Worm (Caenorhabditis elegans) whole organism, young adult: ENCODE results near the gene EEED8.14.

Experiments used
- D2030.7 ChIP-seq: fragments of 200-800 bp; sonication (Bioruptor generic); IDR thresholded peaks from 2 replicates; pipeline ENCODE4 v1.3.6; 2022; ENCODE audit warnings: missing genetic modification reagents, missing genetic modification characterization, missing compliant biosample characterization
- F10E7.11 ChIP-seq: sonication (generic microtip); optimal IDR thresholded peaks from 2 replicates; lab custom pipeline; 2017; ENCODE audit warnings: mild to moderate bottlenecking, missing genetic modification characterization, moderate library complexity, missing compliant biosample characterization
- F22D6.2 ChIP-seq: sonication (generic microtip); optimal IDR thresholded peaks from 2 replicates; lab custom pipeline; 2016; ENCODE audit warnings: mild to moderate bottlenecking, missing genetic modification characterization, missing compliant biosample characterization
- F23B12.7 ChIP-seq: sonication (generic microtip); optimal IDR thresholded peaks from 2 replicates; lab custom pipeline; 2017; ENCODE audit warnings: missing genetic modification characterization, mild to moderate bottlenecking, missing compliant biosample characterization, antibody characterized with exemption, moderate library complexity; ENCODE audit not compliant: insufficient read depth
- F33H1.4 ChIP-seq: fragments of 200-800 bp; sonication (Bioruptor generic); IDR thresholded peaks from 2 replicates; pipeline ENCODE4 v1.3.6; 2022; ENCODE audit warnings: missing genetic modification reagents, missing genetic modification characterization, missing compliant biosample characterization
- K11D2.4 ChIP-seq: fragments of 200-800 bp; sonication (Bioruptor generic); IDR thresholded peaks from 2 replicates; pipeline ENCODE4 v1.3.6; 2022; ENCODE audit warnings: missing genetic modification reagents, missing genetic modification characterization, missing compliant biosample characterization
- K12H6.12 ChIP-seq: fragments of 200-800 bp; sonication (Bioruptor generic); optimal IDR thresholded peaks from 2 replicates; lab custom pipeline; 2018; ENCODE audit warnings: mild to moderate bottlenecking, missing genetic modification characterization, missing compliant biosample characterization
- Y95B8A.8 ChIP-seq: fragments of 200-800 bp; sonication (Bioruptor generic); IDR thresholded peaks from 2 replicates; pipeline ENCODE4 v1.3.6; 2022; ENCODE audit warnings: missing genetic modification reagents, missing genetic modification characterization, missing compliant biosample characterization
- aptf-3 ChIP-seq: fragments of 200-800 bp; sonication (Bioruptor generic); IDR thresholded peaks from 2 replicates; pipeline ENCODE4 v1.3.6; 2022; ENCODE audit warnings: missing genetic modification characterization, missing compliant biosample characterization
- attf-3 ChIP-seq: fragments of 200-800 bp; sonication (Bioruptor generic); conservative IDR thresholded peaks from 2 replicates; pipeline ENCODE4 v1.3.6; 2022; ENCODE audit warnings: missing genetic modification reagents, missing genetic modification characterization, missing compliant biosample characterization
- ceh-100 ChIP-seq: fragments of 200-800 bp; sonication (Bioruptor generic); IDR thresholded peaks from 2 replicates; pipeline ENCODE4 v1.3.6; 2022; ENCODE audit warnings: missing genetic modification reagents, missing genetic modification characterization, missing compliant biosample characterization
- ceh-58 ChIP-seq: fragments of 200-800 bp; sonication (Bioruptor generic); IDR thresholded peaks from 2 replicates; pipeline ENCODE4 v1.3.6; 2022; ENCODE audit warnings: missing genetic modification characterization, missing compliant biosample characterization
- ceh-91 ChIP-seq: fragments of 200-800 bp; sonication (Bioruptor generic); IDR thresholded peaks from 2 replicates; pipeline ENCODE4 v1.3.6; 2022; ENCODE audit warnings: missing genetic modification reagents, missing genetic modification characterization, missing compliant biosample characterization
- dox-1 ChIP-seq: fragments of 200-800 bp; sonication (Bioruptor generic); IDR thresholded peaks from 2 replicates; pipeline ENCODE4 v1.3.6; 2022; ENCODE audit warnings: missing genetic modification reagents, missing genetic modification characterization, missing compliant biosample characterization
- efl-1 ChIP-seq: fragments of 150-350 bp; optimal IDR thresholded peaks from 2 replicates; lab custom pipeline; 2014; ENCODE audit warnings: missing biosample characterization, missing genetic modification reagents, missing genetic modification characterization
- ets-4 ChIP-seq: fragments of 200-800 bp; sonication (Bioruptor generic); optimal IDR thresholded peaks from 2 replicates; lab custom pipeline; 2018; ENCODE audit warnings: mild to moderate bottlenecking, missing genetic modification characterization, missing compliant biosample characterization
- hlh-12 ChIP-seq: sonication (generic microtip); optimal IDR thresholded peaks from 2 replicates; lab custom pipeline; 2016; ENCODE audit warnings: missing genetic modification characterization, missing compliant biosample characterization
- hmg-1.2 ChIP-seq: fragments of 200-800 bp; sonication (Bioruptor generic); IDR thresholded peaks from 2 replicates; pipeline ENCODE4 v1.3.6; 2022; ENCODE audit warnings: missing genetic modification reagents, missing genetic modification characterization, missing compliant biosample characterization
- hmg-20 ChIP-seq: fragments of 200-800 bp; sonication (Bioruptor generic); IDR thresholded peaks from 2 replicates; pipeline ENCODE4 v1.3.6; 2022; ENCODE audit warnings: missing genetic modification reagents, missing genetic modification characterization, missing compliant biosample characterization
- hsf-1 ChIP-seq: fragments of 200-800 bp; sonication (Bioruptor generic); IDR thresholded peaks from 2 replicates; pipeline ENCODE4 v1.3.6; 2022; ENCODE audit warnings: missing genetic modification reagents, missing genetic modification characterization, missing compliant biosample characterization
- lag-1 ChIP-seq: fragments of 200-800 bp; sonication (Bioruptor generic); IDR thresholded peaks from 2 replicates; pipeline ENCODE4 v1.3.6; 2022; ENCODE audit warnings: missing genetic modification reagents, missing genetic modification characterization, missing compliant biosample characterization
- let-526 ChIP-seq: fragments of 200-800 bp; sonication (Bioruptor generic); IDR thresholded peaks from 2 replicates; pipeline ENCODE4 v1.3.6; 2022; ENCODE audit warnings: missing genetic modification reagents, missing genetic modification characterization, missing compliant biosample characterization
- lin-26 ChIP-seq: fragments of 200-800 bp; sonication (Bioruptor generic); IDR thresholded peaks from 2 replicates; pipeline ENCODE4 v1.3.6; 2022; ENCODE audit warnings: missing genetic modification reagents, missing genetic modification characterization, missing compliant biosample characterization
- madf-10 ChIP-seq: sonication (generic microtip); optimal IDR thresholded peaks from 2 replicates; lab custom pipeline; 2016; ENCODE audit warnings: mild to moderate bottlenecking, missing genetic modification characterization, missing compliant biosample characterization
- madf-3 ChIP-seq: fragments of 200-800 bp; sonication (Bioruptor generic); IDR thresholded peaks from 2 replicates; pipeline ENCODE4 v1.3.6; 2022; ENCODE audit warnings: missing genetic modification reagents, missing genetic modification characterization, missing compliant biosample characterization
- madf-6 ChIP-seq: fragments of 200-800 bp; sonication (Bioruptor generic); IDR thresholded peaks from 2 replicates; pipeline ENCODE4 v1.3.6; 2022; ENCODE audit warnings: missing genetic modification reagents, missing genetic modification characterization, missing compliant biosample characterization
- madf-8 ChIP-seq: fragments of 200-800 bp; sonication (Bioruptor generic); conservative IDR thresholded peaks from 2 replicates; pipeline ENCODE4 v1.3.6; 2022; ENCODE audit warnings: missing genetic modification reagents, missing genetic modification characterization, missing compliant biosample characterization
- mel-28 ChIP-seq: sonication (generic microtip); optimal IDR thresholded peaks from 2 replicates; lab custom pipeline; 2016; ENCODE audit warnings: borderline replicate concordance, mild to moderate bottlenecking, missing genetic modification characterization, missing compliant biosample characterization
- nhr-179 ChIP-seq: sonication (generic microtip); optimal IDR thresholded peaks from 2 replicates; lab custom pipeline; 2016; ENCODE audit warnings: mild to moderate bottlenecking, missing genetic modification characterization, missing compliant biosample characterization
- nhr-90 ChIP-seq: sonication (generic microtip); optimal IDR thresholded peaks from 2 replicates; lab custom pipeline; 2016; ENCODE audit warnings: missing genotype, mild to moderate bottlenecking, missing genetic modification characterization, missing compliant biosample characterization
- pbrm-1 ChIP-seq: fragments of 200-800 bp; sonication (Bioruptor generic); IDR thresholded peaks from 2 replicates; pipeline ENCODE4 v1.3.6; 2022; ENCODE audit warnings: missing genetic modification reagents, missing genetic modification characterization, missing compliant biosample characterization
- rpc-1 ChIP-seq, 2 experiments: fragments of 150-350 bp in 1 of 2; sonication (generic microtip) in 1 of 2; optimal IDR thresholded peaks; 2 replicates each; lab custom pipeline; 2014 to 2018; ENCODE audit warnings: missing biosample characterization in 1 of 2, missing genetic modification characterization in 1 of 2, missing genetic modification reagents in 1 of 2, missing genotype in 1 of 2
- sea-2 ChIP-seq: fragments of 200-800 bp; sonication (Bioruptor generic); IDR thresholded peaks from 2 replicates; pipeline ENCODE4 v1.3.6; 2022; ENCODE audit warnings: missing genetic modification characterization, missing compliant biosample characterization
- snpc-1.1 ChIP-seq: sonication (generic microtip); optimal IDR thresholded peaks from 2 replicates; lab custom pipeline; 2017; ENCODE audit warnings: missing genetic modification characterization, mild to moderate bottlenecking, missing compliant biosample characterization, antibody characterized with exemption, moderate library complexity, missing genotype, missing genetic modification reagents; ENCODE audit not compliant: insufficient read depth
- snpc-3.4 ChIP-seq: sonication (generic microtip); optimal IDR thresholded peaks from 2 replicates; lab custom pipeline; 2017; ENCODE audit warnings: missing genetic modification characterization, mild to moderate bottlenecking, missing compliant biosample characterization, antibody characterized with exemption, moderate library complexity, missing genotype, missing genetic modification reagents
- snpc-4 ChIP-seq, 5 experiments: fragments of 150-350 bp in 1 of 5; sonication (generic microtip) in 4 of 5; optimal IDR thresholded peaks; 2 replicates each; lab custom pipeline; 2014 to 2018; ENCODE audit warnings: missing genetic modification characterization in 5 of 5, missing biosample characterization in 3 of 5, antibody characterized with exemption in 2 of 5, mild to moderate bottlenecking in 2 of 5, missing compliant biosample characterization in 2 of 5, missing genotype in 2 of 5, moderate library complexity in 2 of 5, missing genetic modification reagents in 1 of 5
- tlf-1 ChIP-seq: fragments of 200-800 bp; sonication (Bioruptor generic); optimal IDR thresholded peaks from 2 replicates; lab custom pipeline; 2018; ENCODE audit warnings: mild to moderate bottlenecking, missing genetic modification characterization, missing compliant biosample characterization
- unc-130 ChIP-seq: sonication (generic microtip); optimal IDR thresholded peaks from 2 replicates; lab custom pipeline; 2016; ENCODE audit warnings: missing genetic modification reagents, missing genetic modification characterization, missing compliant biosample characterization
- xnd-1 ChIP-seq: sonication (generic microtip); optimal IDR thresholded peaks from 2 replicates; lab custom pipeline; 2016; ENCODE audit warnings: missing genotype, missing genetic modification reagents, missing genetic modification characterization, missing compliant biosample characterization
- ztf-22 ChIP-seq: fragments of 200-800 bp; sonication (Bioruptor generic); optimal IDR thresholded peaks from 2 replicates; lab custom pipeline; 2018; ENCODE audit warnings: mild to moderate bottlenecking, missing genetic modification characterization, moderate library complexity, missing compliant biosample characterization

The EEED8.14 gene

ce11 chrII:5420947-5421614 is 7.2 kb upstream of the EEED8.14 start, which contains the start of gene tofu-6 (continued):
- TF ChIP-seq madf-10: no peak
- TF ChIP-seq F23B12.7 (tag; lab: Kevin White, UChicago): peak; percentile 61
- TF ChIP-seq ztf-22 (GFP tag; lab: Kevin White, UChicago): no peak
- TF ChIP-seq let-526 (GFP tag; lab: Robert Waterston, UW): no peak
- TF ChIP-seq rpc-1 (optimal IDR thresholded peaks at IDR 0.05; lab: Kevin White, UChicago): no peak
- no peak for TF ChIP-seq rpc-1 (tag; optimal IDR thresholded peaks at IDR 0.05; lab: Kevin White, UChicago)
- peak; percentile 63 for TF ChIP-seq dox-1 (GFP tag; lab: Robert Waterston, UW)
- TF ChIP-seq snpc-1.1 (tag; lab: Kevin White, UChicago): peak; percentile 24
- no peak for TF ChIP-seq nhr-179 (tag; lab: Kevin White, UChicago)
- TF ChIP-seq K11D2.4 (GFP tag; lab: Robert Waterston, UW): no peak
- TF ChIP-seq hsf-1 (GFP tag; lab: Robert Waterston, UW): 0 out of 2 replicates have a peak, but pooled peaks have one; percentile 35
- no peak for TF ChIP-seq madf-3 (GFP tag; lab: Robert Waterston, UW)
- peak; percentile 78 for TF ChIP-seq F33H1.4 (GFP tag; lab: Robert Waterston, UW)
- no peak for TF ChIP-seq snpc-4 (GFP tag; optimal IDR thresholded peaks at IDR 0.05; lab: Kevin White, UChicago)
- peak in 1 of 4 experiments; percentile 5 for TF ChIP-seq snpc-4 (tag; optimal IDR thresholded peaks at IDR 0.05; lab: Kevin White, UChicago)
- no peak for TF ChIP-seq sea-2 (GFP tag; lab: Robert Waterston, UW)
- peak; percentile 26; the same call in 1 of the 2 replicates for TF ChIP-seq ceh-100
- TF ChIP-seq madf-6 (GFP tag; lab: Robert Waterston, UW): peak; percentile 98
- TF ChIP-seq F10E7.11 (tag; lab: Kevin White, UChicago): no peak
- TF ChIP-seq K12H6.12 (tag; lab: Kevin White, UChicago): no peak
- no peak for TF ChIP-seq nhr-90
- TF ChIP-seq aptf-3: no peak
- TF ChIP-seq hmg-1.2 (GFP tag; lab: Robert Waterston, UW): 0 out of 2 replicates have a peak, but pooled peaks have one; percentile 32
- no peak for TF ChIP-seq lin-26 (GFP tag; lab: Robert Waterston, UW)
- 0 out of 2 replicates have a peak, but pooled peaks have one; percentile 12 for TF ChIP-seq pbrm-1 (GFP tag; lab: Robert Waterston, UW)
- peak; percentile 95 for TF ChIP-seq efl-1 (GFP tag; lab: Kevin White, UChicago)
- peak; percentile 50; the same call in 1 of the 2 replicates for TF ChIP-seq Y95B8A.8
- no peak for TF ChIP-seq ets-4 (GFP tag; lab: Kevin White, UChicago)
- TF ChIP-seq hmg-20: no peak
- TF ChIP-seq mel-28: no peak
- TF ChIP-seq tlf-1 (GFP tag; lab: Kevin White, UChicago): peak; percentile 39
- TF ChIP-seq D2030.7 (GFP tag; lab: Robert Waterston, UW): peak; percentile 87
- TF ChIP-seq attf-3 (GFP tag; lab: Robert Waterston, UW): 0 out of 2 replicates have a peak, but pooled peaks have one; percentile 15
- TF ChIP-seq hlh-12 (tag; lab: Kevin White, UChicago): no peak
- TF ChIP-seq snpc-3.4 (tag; lab: Kevin White, UChicago): peak; percentile 78
- TF ChIP-seq lag-1 (GFP tag; lab: Robert Waterston, UW): no peak
- peak; percentile 99 for TF ChIP-seq madf-8
- TF ChIP-seq ceh-58 (GFP tag; lab: Robert Waterston, UW): no peak
- TF ChIP-seq xnd-1: peak; percentile 94
- no peak for TF ChIP-seq unc-130 (GFP tag; lab: Kevin White, UChicago)
- peak; percentile 90 for TF ChIP-seq ceh-91 (GFP tag; lab: Robert Waterston, UW)
- TF ChIP-seq F22D6.2: no peak
